Fruit fly (Drosophila melanogaster) whole organism, embryonic: ENCODE data around the gene CG40198.

Source experiments
- Antp ChIP-seq: fragments of 200-800 bp; sonication (Bioruptor generic); optimal IDR thresholded peaks from 3 replicates; lab custom pipeline; 2016; ENCODE audit warnings: missing biosample characterization, missing genetic modification characterization
- Blimp-1 ChIP-seq: fragments of 200-800 bp; sonication (Bioruptor generic); optimal IDR thresholded peaks from 3 replicates; lab custom pipeline; 2018; ENCODE audit warnings: missing biosample characterization, missing genetic modification characterization, mild to moderate bottlenecking, moderate library complexity, missing genetic modification reagents
- CG10431 ChIP-seq: fragments of 200-800 bp; sonication (Bioruptor generic); optimal IDR thresholded peaks from 3 replicates; lab custom pipeline; 2018; ENCODE audit warnings: missing biosample characterization, mild to moderate bottlenecking, missing genetic modification characterization
- CG10543 ChIP-seq: fragments of 200-800 bp; sonication (Bioruptor generic); optimal IDR thresholded peaks from 3 replicates; lab custom pipeline; 2017; ENCODE audit warnings: missing biosample characterization, mild to moderate bottlenecking, missing genetic modification characterization, moderate library complexity
- CG11696 ChIP-seq: fragments of 200-800 bp; sonication (Bioruptor generic); IDR thresholded peaks from 2 replicates; pipeline ENCODE4 v1.3.6; 2022; ENCODE audit warnings: missing biosample characterization, missing genetic modification characterization
- CG12744 ChIP-seq: fragments of 200-800 bp; sonication (Bioruptor generic); optimal IDR thresholded peaks from 2 replicates; lab custom pipeline; 2016; ENCODE audit warnings: missing biosample characterization, missing genetic modification characterization
- CG12769 ChIP-seq: fragments of 200-800 bp; sonication (Bioruptor generic); optimal IDR thresholded peaks from 2 replicates; lab custom pipeline; 2019; ENCODE audit warnings: missing biosample characterization, mild to moderate bottlenecking, missing genetic modification characterization, moderate library complexity
- CG2199 ChIP-seq: fragments of 200-800 bp; sonication (Bioruptor generic); IDR thresholded peaks from 3 replicates; pipeline ENCODE4 v1.3.6; 2022; ENCODE audit warnings: missing biosample characterization, missing genetic modification characterization
- CG2678 ChIP-seq: fragments of 200-800 bp; sonication (Bioruptor generic); optimal IDR thresholded peaks from 3 replicates; lab custom pipeline; 2019; ENCODE audit warnings: missing biosample characterization, mild to moderate bottlenecking, missing genetic modification characterization, moderate library complexity
- CG30431 ChIP-seq: fragments of 200-800 bp; sonication (Bioruptor generic); optimal IDR thresholded peaks from 2 replicates; lab custom pipeline; 2017; ENCODE audit warnings: missing biosample characterization, missing genetic modification characterization
- CG3163 ChIP-seq: fragments of 200-800 bp; sonication (Bioruptor generic); optimal IDR thresholded peaks from 3 replicates; lab custom pipeline; 2016; ENCODE audit warnings: missing biosample characterization, missing genetic modification characterization
- CG33213 ChIP-seq: fragments of 200-800 bp; sonication (Bioruptor generic); optimal IDR thresholded peaks from 3 replicates; lab custom pipeline; 2016; ENCODE audit warnings: missing biosample characterization, missing genetic modification characterization
- CG4854 ChIP-seq: fragments of 200-800 bp; sonication (Bioruptor generic); optimal IDR thresholded peaks from 2 replicates; lab custom pipeline; 2016; ENCODE audit warnings: missing biosample characterization, missing genetic modification characterization, inconsistent platforms
- CG5245 ChIP-seq: fragments of 200-800 bp; sonication (Bioruptor generic); optimal IDR thresholded peaks from 3 replicates; lab custom pipeline; 2016; ENCODE audit warnings: missing biosample characterization, missing genetic modification characterization
- CG6654 ChIP-seq: fragments of 200-800 bp; sonication (Bioruptor generic); optimal IDR thresholded peaks from 2 replicates; lab custom pipeline; 2017; ENCODE audit warnings: missing biosample characterization, mild to moderate bottlenecking, missing genetic modification characterization
- CG7271 ChIP-seq: fragments of 200-800 bp; sonication (Bioruptor generic); optimal IDR thresholded peaks from 2 replicates; lab custom pipeline; 2018; ENCODE audit warnings: missing biosample characterization, mild to moderate bottlenecking, missing genetic modification characterization, moderate library complexity
- CG7963 ChIP-seq: fragments of 200-800 bp; sonication (Bioruptor generic); IDR thresholded peaks from 3 replicates; pipeline ENCODE4 v1.3.6; 2022; ENCODE audit warnings: missing biosample characterization, missing genetic modification characterization; ENCODE audit not compliant: partially characterized antibody
- CG8290 ChIP-seq, 3 experiments: fragments of 200-800 bp; sonication (Bioruptor generic); optimal IDR thresholded peaks; 2 replicates each; lab custom pipeline; 2016 to 2019; ENCODE audit warnings: missing biosample characterization in 3 of 3, missing genetic modification characterization in 3 of 3, mild to moderate bottlenecking in 2 of 3, moderate library complexity in 1 of 3
- Deaf1 ChIP-seq: fragments of 200-800 bp; optimal IDR thresholded peaks from 3 replicates; lab custom pipeline; 2019; ENCODE audit warnings: missing biosample characterization, mild to moderate bottlenecking, missing genetic modification characterization, moderate library complexity
- Dp ChIP-seq: fragments of 200-800 bp; sonication (Bioruptor generic); optimal IDR thresholded peaks from 2 replicates; lab custom pipeline; 2018; ENCODE audit warnings: missing biosample characterization, mild to moderate bottlenecking, missing genetic modification characterization, moderate library complexity
- Dref ChIP-seq: fragments of 200-800 bp; sonication (Bioruptor generic); IDR thresholded peaks from 2 replicates; pipeline ENCODE4 v1.3.6; 2022; ENCODE audit warnings: missing biosample characterization, missing genetic modification characterization
- E2f2 ChIP-seq: fragments of 200-800 bp; sonication (Bioruptor generic); IDR thresholded peaks from 2 replicates; pipeline ENCODE4 v1.3.6; 2022; ENCODE audit warnings: missing biosample characterization, missing genetic modification characterization
- Gug ChIP-seq: fragments of 200-800 bp; sonication (Bioruptor generic); IDR thresholded peaks from 4 replicates; pipeline ENCODE4 v1.3.6; 2022; ENCODE audit warnings: missing biosample characterization, missing genetic modification characterization
- H2.0 ChIP-seq: fragments of 200-800 bp; sonication (Bioruptor generic); IDR thresholded peaks from 2 replicates; pipeline ENCODE4 v1.3.6; 2022; ENCODE audit warnings: missing biosample characterization, missing genetic modification characterization
- Hr51 ChIP-seq, 2 experiments: fragments of 200-800 bp; sonication (Bioruptor generic); optimal IDR thresholded peaks; 2 replicates in 1 of 2; 3 replicates in 1 of 2; lab custom pipeline; 2016 to 2018; ENCODE audit warnings: missing biosample characterization in 2 of 2, missing genetic modification characterization in 2 of 2, mild to moderate bottlenecking in 1 of 2, moderate library complexity in 1 of 2
- Med ChIP-seq: fragments of 200-800 bp; sonication (Bioruptor generic); peaks from one replicate; lab custom pipeline; 2016; ENCODE audit warnings: missing biosample characterization, missing genetic modification characterization, mild to moderate bottlenecking, inconsistent platforms, moderate library complexity
- Meics ChIP-seq: fragments of 200-800 bp; sonication (Bioruptor generic); optimal IDR thresholded peaks from 2 replicates; lab custom pipeline; 2017; ENCODE audit warnings: missing biosample characterization, mild to moderate bottlenecking, missing genetic modification characterization
- Ptx1 ChIP-seq: fragments of 200-800 bp; sonication (Bioruptor generic); IDR thresholded peaks from 2 replicates; pipeline ENCODE4 v1.3.6; 2022; ENCODE audit warnings: missing biosample characterization, missing genetic modification characterization
- Six4 ChIP-seq: fragments of 200-800 bp; sonication (Bioruptor generic); optimal IDR thresholded peaks from 2 replicates; lab custom pipeline; 2016; ENCODE audit warnings: missing biosample characterization, missing genetic modification characterization
- Sox100B ChIP-seq: fragments of 200-800 bp; sonication (Bioruptor generic); optimal IDR thresholded peaks from 3 replicates; lab custom pipeline; 2018; ENCODE audit warnings: missing biosample characterization, mild to moderate bottlenecking, missing genetic modification characterization
- Spps ChIP-seq: fragments of 200-800 bp; sonication (Bioruptor generic); optimal IDR thresholded peaks from 2 replicates; lab custom pipeline; 2018; ENCODE audit warnings: missing biosample characterization, mild to moderate bottlenecking, missing genetic modification characterization
- Ssrp ChIP-seq: fragments of 200-800 bp; sonication (Bioruptor generic); optimal IDR thresholded peaks from 2 replicates; lab custom pipeline; 2018; ENCODE audit warnings: missing biosample characterization, mild to moderate bottlenecking, missing genetic modification characterization, moderate library complexity
- ap ChIP-seq: fragments of 200-800 bp; sonication (Bioruptor generic); IDR thresholded peaks from 2 replicates; pipeline ENCODE4 v1.3.6; 2022; ENCODE audit warnings: missing biosample characterization, missing genetic modification characterization
- ara ChIP-seq: fragments of 200-800 bp; sonication (Bioruptor generic); IDR thresholded peaks from 2 replicates; pipeline ENCODE4 v1.3.6; 2022; ENCODE audit warnings: missing biosample characterization, missing genetic modification characterization
- ash1 ChIP-seq: fragments of 200-800 bp; sonication (Bioruptor generic); optimal IDR thresholded peaks from 2 replicates; lab custom pipeline; 2018; ENCODE audit warnings: missing biosample characterization, mild to moderate bottlenecking, missing genetic modification characterization
- corto ChIP-seq: fragments of 200-800 bp; sonication (Bioruptor generic); optimal IDR thresholded peaks from 2 replicates; lab custom pipeline; 2016; ENCODE audit warnings: missing biosample characterization, mild to moderate bottlenecking, missing genetic modification characterization, moderate library complexity
- emc ChIP-seq: fragments of 200-800 bp; sonication (Bioruptor generic); optimal IDR thresholded peaks from 2 replicates; lab custom pipeline; 2016; ENCODE audit warnings: missing biosample characterization, missing genetic modification characterization
- esg ChIP-seq: fragments of 200-800 bp; sonication (Bioruptor generic); conservative IDR thresholded peaks from 2 replicates; pipeline ENCODE4 v1.3.6; 2022; ENCODE audit warnings: missing biosample characterization, missing genetic modification characterization
- hb ChIP-seq: fragments of 200-800 bp; sonication (Bioruptor generic); IDR thresholded peaks from 3 replicates; pipeline ENCODE4 v1.3.6; 2022; ENCODE audit warnings: missing biosample characterization, missing genetic modification characterization; ENCODE audit not compliant: partially characterized antibody
- jigr1 ChIP-seq: fragments of 200-800 bp; sonication (Bioruptor generic); IDR thresholded peaks from 3 replicates; pipeline ENCODE4 v1.3.6; 2022; ENCODE audit warnings: missing biosample characterization, missing genetic modification characterization
- jing ChIP-seq: fragments of 200-800 bp; sonication (Bioruptor generic); optimal IDR thresholded peaks from 2 replicates; lab custom pipeline; 2018; ENCODE audit warnings: missing biosample characterization, mild to moderate bottlenecking, missing genetic modification characterization
- maf-S ChIP-seq: fragments of 200-800 bp; sonication (Bioruptor generic); optimal IDR thresholded peaks from 2 replicates; lab custom pipeline; 2016; ENCODE audit warnings: missing biosample characterization, missing genetic modification characterization
- otp ChIP-seq: fragments of 200-800 bp; sonication (Bioruptor generic); IDR thresholded peaks from 3 replicates; pipeline ENCODE4, ENCODE4 v1.3.6; 2022; ENCODE audit warnings: missing biosample characterization, missing genetic modification characterization
- slou ChIP-seq: fragments of 200-800 bp; sonication (Bioruptor generic); optimal IDR thresholded peaks from 3 replicates; lab custom pipeline; 2016; ENCODE audit warnings: missing biosample characterization, missing genetic modification characterization
- tgo ChIP-seq: fragments of 200-800 bp; sonication (Bioruptor generic); IDR thresholded peaks from 3 replicates; pipeline ENCODE4 v1.3.6; 2022; ENCODE audit warnings: missing biosample characterization, missing genetic modification characterization
- yki ChIP-seq: fragments of >200 bp; optimal IDR thresholded peaks from 3 replicates; lab custom pipeline; 2018
- zen ChIP-seq: fragments of 200-800 bp; sonication (Bioruptor generic); optimal IDR thresholded peaks from 3 replicates; lab custom pipeline; 2018; ENCODE audit warnings: missing biosample characterization, mild to moderate bottlenecking, missing genetic modification characterization, moderate library complexity

The CG40198 gene

DNA sequence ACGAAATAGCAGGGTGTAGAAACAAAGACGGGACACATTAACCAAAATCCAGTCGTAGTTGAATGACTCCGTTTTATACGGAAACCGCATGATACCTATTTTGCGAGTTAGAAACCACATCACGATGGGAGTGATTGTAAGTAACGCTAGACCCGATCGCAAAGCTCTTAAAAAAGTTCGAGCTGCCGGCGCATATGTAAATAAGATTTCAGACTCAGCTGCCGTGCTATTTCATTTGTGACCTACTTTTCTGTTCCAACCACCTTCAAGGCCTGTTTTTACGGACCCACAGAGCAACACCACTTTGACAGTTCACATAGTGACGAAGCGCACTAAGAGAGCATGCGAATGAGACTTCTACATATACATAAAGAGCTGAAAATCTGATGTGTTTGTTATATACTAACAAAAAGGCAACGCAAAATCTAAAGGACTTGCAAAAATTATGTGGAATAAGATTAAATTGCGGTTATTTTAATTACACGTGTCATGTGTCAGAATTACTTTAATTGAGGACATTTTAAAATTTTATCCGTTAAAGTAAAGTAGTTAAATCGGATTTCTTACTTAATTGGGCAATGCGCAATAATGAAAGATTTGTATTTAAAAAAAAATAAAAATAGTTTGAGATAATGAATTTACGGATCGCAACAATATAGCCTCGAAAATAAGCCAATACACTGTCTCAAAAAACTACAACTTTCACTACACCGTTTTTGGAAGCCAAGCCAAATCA lies 16.9 kb upstream of the CG40198 start (continued):
- TF ChIP-seq esg (GFP tag; lab: Robert Waterston, UW) (no peak), Blimp-1 (peak; percentile 9), CG2678 (peak; percentile 7), ash1 (no peak), Six4 (GFP tag; lab: Kevin White, UChicago) (no peak), Meics (GFP tag; lab: Kevin White, UChicago) (peak; percentile 93), hb (GFP tag; lab: Robert Waterston, UW) (no peak), Antp (GFP tag; lab: Kevin White, UChicago) (peak; percentile 12), Med (GFP tag; lab: Kevin White, UChicago) (peak; percentile 57), CG8290 (GFP tag; optimal IDR thresholded peaks at IDR 0.05; lab: Kevin White, UChicago) (no peak), CG8290 (tag; optimal IDR thresholded peaks at IDR 0.05; lab: Kevin White, UChicago) (peak in 1 of 2 experiments; percentile 33), Sox100B (peak; percentile 0), Hr51 (GFP tag; optimal IDR thresholded peaks at IDR 0.05; lab: Kevin White, UChicago) (peak in 1 of 2 experiments; percentile 11), CG12769 (tag; lab: Kevin White, UChicago) (peak; percentile 64), CG3163 (GFP tag; lab: Kevin White, UChicago) (no peak), slou (GFP tag; lab: Kevin White, UChicago) (no peak)

DNA sequence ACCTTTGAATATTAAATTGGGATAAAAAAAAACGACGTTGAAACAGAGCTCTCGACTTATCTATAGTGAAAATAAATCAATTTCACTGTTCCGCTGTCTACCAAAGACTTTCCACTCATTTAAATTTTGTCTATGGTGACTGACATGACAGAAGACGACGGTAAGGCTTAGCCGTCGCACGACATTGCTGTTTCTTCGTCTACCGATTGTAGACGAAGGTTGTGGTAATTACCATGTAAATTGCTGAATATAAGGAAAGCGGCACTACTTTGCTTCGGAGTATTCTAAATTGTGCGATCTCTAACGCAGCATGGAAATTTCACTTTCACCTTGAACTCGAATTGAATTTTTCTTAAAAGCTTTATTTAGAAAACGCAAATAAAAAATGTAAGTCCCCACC lies 14.7 kb upstream of the CG40198 start:
- TF ChIP-seq CG6654 = no peak
- peak; percentile 59; the same call in 2 of the 3 replicates for TF ChIP-seq CG2199 (GFP tag; lab: Robert Waterston, UW)
- TF ChIP-seq Blimp-1 = peak; percentile 69
- no peak for TF ChIP-seq tgo (GFP tag; lab: Robert Waterston, UW)
- peak; percentile 28 for TF ChIP-seq CG10431 (GFP tag; lab: Kevin White, UChicago)
- peak; percentile 14 for TF ChIP-seq zen (tag; lab: Kevin White, UChicago)
- no peak for TF ChIP-seq CG7271 (tag; lab: Kevin White, UChicago)

DNA sequence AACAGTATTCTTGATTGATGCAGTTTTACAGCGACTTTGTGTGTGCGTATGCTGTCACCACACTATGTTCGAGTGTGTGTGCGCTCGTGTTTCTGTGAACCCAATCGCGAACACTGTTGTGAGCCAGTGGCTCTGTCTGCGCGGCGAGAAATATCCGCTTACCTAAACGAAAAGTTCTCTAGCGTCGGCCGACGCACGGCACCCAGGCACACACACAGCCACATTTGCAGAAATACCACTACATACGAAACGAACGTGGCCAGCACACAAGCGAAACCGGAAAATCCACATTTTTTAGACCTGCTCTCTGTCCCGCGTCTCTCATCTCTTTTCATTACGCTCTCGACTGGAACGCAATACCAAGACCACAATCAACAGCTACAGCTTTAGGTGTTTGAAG lies 12.9 kb upstream of the CG40198 start:
- no peak for TF ChIP-seq Ssrp (tag; lab: Kevin White, UChicago)
- TF ChIP-seq Deaf1 (tag; lab: Kevin White, UChicago) = peak; percentile 57
- no peak for TF ChIP-seq CG5245 (GFP tag; lab: Kevin White, UChicago)
- no peak for TF ChIP-seq E2f2 (GFP tag; lab: Robert Waterston, UW)
- TF ChIP-seq maf-S (GFP tag; lab: Kevin White, UChicago) = no peak
- no peak for TF ChIP-seq CG7963 (GFP tag; lab: Robert Waterston, UW)
- no peak for TF ChIP-seq jigr1 (GFP tag; lab: Robert Waterston, UW)
- TF ChIP-seq CG30431 (GFP tag; lab: Kevin White, UChicago) = no peak
- TF ChIP-seq Ptx1 (GFP tag; lab: Robert Waterston, UW) = no peak
- no peak for TF ChIP-seq ara (GFP tag; lab: Robert Waterston, UW)
- TF ChIP-seq Med (GFP tag; lab: Kevin White, UChicago) = peak; percentile 1
- no peak for TF ChIP-seq Dref (GFP tag; lab: Robert Waterston, UW)
- TF ChIP-seq Gug (GFP tag; lab: Robert Waterston, UW) = no peak
- no peak for TF ChIP-seq CG4854 (GFP tag; lab: Kevin White, UChicago)
- TF ChIP-seq CG11696 (GFP tag; lab: Robert Waterston, UW) = no peak
- no peak for TF ChIP-seq ap (GFP tag; lab: Robert Waterston, UW)
- no peak for TF ChIP-seq CG33213 (GFP tag; lab: Kevin White, UChicago)
- peak; percentile 17 for TF ChIP-seq yki (lab: Kevin White, UChicago)
- TF ChIP-seq Spps (tag; lab: Kevin White, UChicago) = no peak
- no peak for TF ChIP-seq otp (GFP tag; lab: Robert Waterston, UW)
- TF ChIP-seq Dp (GFP tag; lab: Kevin White, UChicago) = no peak
- peak; percentile 11 for TF ChIP-seq CG10543 (GFP tag; lab: Kevin White, UChicago)
- no peak for TF ChIP-seq emc (GFP tag; lab: Kevin White, UChicago)
- no peak for TF ChIP-seq corto (GFP tag; lab: Kevin White, UChicago)
- TF ChIP-seq jing (GFP tag; lab: Kevin White, UChicago) = no peak
- TF ChIP-seq CG12744 (GFP tag; lab: Kevin White, UChicago) = no peak
- TF ChIP-seq H2.0 (GFP tag; lab: Robert Waterston, UW) = no peak
